Fruit fly (Drosophila melanogaster) whole organism, wandering third instar larva: ENCODE data around the gene CG31415.
A peak's percentile ranks its signal among the peaks of the same experiment; 100 is the strongest.

Source experiments
- Abd-B ChIP-seq: fragments of >200 bp; optimal IDR thresholded peaks from 2 replicates; lab custom pipeline; 2017; ENCODE audit warnings: missing biosample characterization, missing genetic modification characterization
- CG32264 ChIP-seq: fragments of 200-800 bp; sonication (Bioruptor generic); optimal IDR thresholded peaks from 2 replicates; lab custom pipeline; 2016; ENCODE audit warnings: missing biosample characterization, missing genetic modification characterization
- CG9705 ChIP-seq: fragments of 200-800 bp; sonication (Bioruptor generic); optimal IDR thresholded peaks from 2 replicates; lab custom pipeline; 2018; ENCODE audit warnings: missing biosample characterization, mild to moderate bottlenecking, missing genetic modification characterization
- CrebA ChIP-seq: fragments of 200-800 bp; sonication (Bioruptor generic); optimal IDR thresholded peaks from 2 replicates; lab custom pipeline; 2016; ENCODE audit warnings: missing biosample characterization, mild to moderate bottlenecking, missing genetic modification characterization, borderline replicate concordance
- Dfd ChIP-seq: fragments of >200 bp; optimal IDR thresholded peaks from 2 replicates; lab custom pipeline; 2017; ENCODE audit warnings: missing biosample characterization, missing genetic modification characterization
- Dif ChIP-seq: fragments of 200-275, 200-300 bp; sonication (Bioruptor generic); optimal IDR thresholded peaks from 2 replicates; lab custom pipeline; 2018; ENCODE audit warnings: missing biosample characterization, missing genetic modification characterization; ENCODE audit not compliant: partially characterized antibody
- GATAd ChIP-seq: sonication (Bioruptor generic); optimal IDR thresholded peaks from 2 replicates; lab custom pipeline; 2016; ENCODE audit warnings: missing biosample characterization, missing genetic modification characterization
- HLH106 ChIP-seq: fragments of 200-800 bp; optimal IDR thresholded peaks from 3 replicates; lab custom pipeline; 2019; ENCODE audit warnings: missing biosample characterization, mild to moderate bottlenecking, missing genetic modification characterization, moderate library complexity
- Hnf4 ChIP-seq: fragments of 200-800 bp; sonication (Bioruptor generic); optimal IDR thresholded peaks from 2 replicates; lab custom pipeline; 2016; ENCODE audit warnings: missing biosample characterization, mild to moderate bottlenecking, missing genetic modification characterization
- Hr78 ChIP-seq: fragments of >200 bp; optimal IDR thresholded peaks from 2 replicates; lab custom pipeline; 2017; ENCODE audit warnings: missing biosample characterization, missing genetic modification characterization
- Hr83 ChIP-seq: fragments of 200-300 bp; sonication (Bioruptor generic); optimal IDR thresholded peaks from 2 replicates; lab custom pipeline; 2016; ENCODE audit warnings: missing biosample characterization, mild to moderate bottlenecking, missing genetic modification characterization, moderate library complexity; ENCODE audit not compliant: poor library complexity, severe bottlenecking
- Jra ChIP-seq: sonication (Bioruptor generic); optimal IDR thresholded peaks from 2 replicates; lab custom pipeline; 2016; ENCODE audit warnings: missing biosample characterization, missing genetic modification characterization
- Mio ChIP-seq: sonication (Bioruptor generic); optimal IDR thresholded peaks from 2 replicates; lab custom pipeline; 2016; ENCODE audit warnings: missing biosample characterization, missing genetic modification characterization
- Myc ChIP-seq: fragments of >200 bp; optimal IDR thresholded peaks from 2 replicates; lab custom pipeline; 2017
- N ChIP-seq: fragments of >200 bp; optimal IDR thresholded peaks from 2 replicates; lab custom pipeline; 2018; ENCODE audit warnings: missing biosample characterization, missing external identifiers, missing genetic modification characterization
- OdsH ChIP-seq: fragments of 200-800 bp; sonication (Bioruptor generic); optimal IDR thresholded peaks from 2 replicates; lab custom pipeline; 2016; ENCODE audit warnings: missing biosample characterization, mild to moderate bottlenecking, missing genetic modification characterization
- Rel ChIP-seq, 2 experiments: fragments of 200-800 bp; sonication (Bioruptor generic) in 1 of 2; optimal IDR thresholded peaks; 2 replicates in 1 of 2; 3 replicates in 1 of 2; lab custom pipeline; 2016 to 2019; ENCODE audit warnings: mild to moderate bottlenecking in 2 of 2, missing biosample characterization in 2 of 2, missing genetic modification characterization in 2 of 2, moderate library complexity in 1 of 2
- Sp1 ChIP-seq: fragments of 200-800 bp; sonication (Bioruptor generic); optimal IDR thresholded peaks from 3 replicates; lab custom pipeline; 2019; ENCODE audit warnings: missing biosample characterization, mild to moderate bottlenecking, missing genetic modification characterization, moderate library complexity
- Vsx2 ChIP-seq: fragments of 200-300, 225-300 bp; sonication (Bioruptor generic); optimal IDR thresholded peaks from 2 replicates; lab custom pipeline; 2018; ENCODE audit warnings: missing biosample characterization, missing genetic modification characterization; ENCODE audit not compliant: partially characterized antibody
- br ChIP-seq: fragments of 200-800 bp; sonication (Bioruptor generic); optimal IDR thresholded peaks from 2 replicates; lab custom pipeline; 2016; ENCODE audit warnings: missing biosample characterization, missing genetic modification characterization
- brk ChIP-seq: fragments of 200-800 bp; sonication (Bioruptor generic); optimal IDR thresholded peaks from 2 replicates; lab custom pipeline; 2016; ENCODE audit warnings: missing biosample characterization, mild to moderate bottlenecking, missing genetic modification characterization
- dl ChIP-seq, 2 experiments: fragments of 175-275, 200-275 bp in 1 of 2; fragments of 200-275 bp in 1 of 2; sonication (Bioruptor generic); optimal IDR thresholded peaks; lab custom pipeline; 2018; ENCODE audit warnings: mild to moderate bottlenecking in 2 of 2, missing biosample characterization in 2 of 2, missing genetic modification characterization in 2 of 2, moderate library complexity in 2 of 2; ENCODE audit not compliant: partially characterized antibody in 2 of 2, insufficient read depth in 1 of 2
- dmrt93B ChIP-seq: fragments of 200-800 bp; sonication (Bioruptor generic); optimal IDR thresholded peaks from 2 replicates; lab custom pipeline; 2018; ENCODE audit warnings: missing biosample characterization, mild to moderate bottlenecking, missing genetic modification characterization
- dsf ChIP-seq: sonication (Bioruptor generic); optimal IDR thresholded peaks from 2 replicates; lab custom pipeline; 2016; ENCODE audit warnings: missing biosample characterization, missing genetic modification characterization, borderline replicate concordance
- ey ChIP-seq: fragments of 200-800 bp; sonication (Bioruptor generic); optimal IDR thresholded peaks from 2 replicates; lab custom pipeline; 2016; ENCODE audit warnings: missing biosample characterization, missing genetic modification characterization
- foxo ChIP-seq, 2 experiments: fragments of 200-800 bp; sonication (Bioruptor generic); optimal IDR thresholded peaks; 2 replicates in 1 of 2; 3 replicates in 1 of 2; lab custom pipeline; 2016 to 2017; ENCODE audit warnings: missing biosample characterization in 2 of 2, missing genetic modification characterization in 2 of 2
- fru ChIP-seq: fragments of 200-800 bp; sonication (Bioruptor generic); optimal IDR thresholded peaks from 3 replicates; lab custom pipeline; 2016; ENCODE audit warnings: missing biosample characterization, mild to moderate bottlenecking, missing genetic modification characterization
- h ChIP-seq: fragments of 200-800 bp; sonication (Bioruptor generic); optimal IDR thresholded peaks from 3 replicates; lab custom pipeline; 2016; ENCODE audit warnings: missing biosample characterization, mild to moderate bottlenecking, missing genetic modification characterization
- jim ChIP-seq: fragments of 175-275, 200-325 bp; sonication (Bioruptor generic); optimal IDR thresholded peaks from 2 replicates; lab custom pipeline; 2016; ENCODE audit warnings: missing biosample characterization, mild to moderate bottlenecking, missing genetic modification characterization
- lola ChIP-seq: fragments of >200 bp; optimal IDR thresholded peaks from 2 replicates; lab custom pipeline; 2017; ENCODE audit warnings: missing biosample characterization, missing genetic modification characterization
- pan ChIP-seq: fragments of >200 bp; optimal IDR thresholded peaks from 2 replicates; lab custom pipeline; 2017
- psq ChIP-seq: fragments of 200-800 bp; sonication (Bioruptor generic); optimal IDR thresholded peaks from 3 replicates; lab custom pipeline; 2017; ENCODE audit warnings: missing biosample characterization, mild to moderate bottlenecking, missing genetic modification characterization, moderate library complexity
- rgr ChIP-seq: fragments of 200-800 bp; sonication (Bioruptor generic); optimal IDR thresholded peaks from 3 replicates; lab custom pipeline; 2016; ENCODE audit warnings: missing biosample characterization, mild to moderate bottlenecking, missing genetic modification characterization
- sage ChIP-seq: fragments of 200-800 bp; sonication (Bioruptor generic); optimal IDR thresholded peaks from 2 replicates; lab custom pipeline; 2016; ENCODE audit warnings: missing biosample characterization, mild to moderate bottlenecking, missing genetic modification characterization
- sv ChIP-seq: fragments of 200-800 bp; sonication (Bioruptor generic); optimal IDR thresholded peaks from 3 replicates; lab custom pipeline; 2016; ENCODE audit warnings: missing biosample characterization, missing genetic modification characterization
- tai ChIP-seq: sonication (Bioruptor generic); optimal IDR thresholded peaks from 2 replicates; lab custom pipeline; 2016; ENCODE audit warnings: missing biosample characterization, missing genetic modification characterization
- usp ChIP-seq: fragments of >200 bp; optimal IDR thresholded peaks from 2 replicates; lab custom pipeline; 2017; ENCODE audit warnings: missing biosample characterization, missing genetic modification characterization
- woc ChIP-seq: sonication (Bioruptor generic); optimal IDR thresholded peaks from 2 replicates; lab custom pipeline; 2016; ENCODE audit warnings: missing biosample characterization, mild to moderate bottlenecking, missing genetic modification characterization

The CG31415 gene

dm6 chr3R:9767620-9768592 lies 24.6 kb downstream of the CG31415 start, which contains the start of gene Naa80:
Gene Naa80 (plus strand): TSS chr3R:9767834.
- TF ChIP-seq psq (GFP tag; lab: Kevin White, UChicago) (peak; percentile 50), fru (GFP tag; lab: Kevin White, UChicago) (peak; percentile 70), pan (no peak), Dfd (no peak), Dif (GFP tag; lab: Kevin White, UChicago) (peak; percentile 42), N (GFP tag; lab: Kevin White, UChicago) (no peak), brk (GFP tag; lab: Kevin White, UChicago) (no peak), dmrt93B (GFP tag; lab: Kevin White, UChicago) (no peak), Myc (lab: Kevin White, UChicago) (peak; percentile 3), CG9705 (GFP tag; lab: Kevin White, UChicago) (peak; percentile 62), lola (GFP tag; lab: Kevin White, UChicago) (no peak), Jra (GFP tag; lab: Kevin White, UChicago) (peak; percentile 80), Hr78 (GFP tag; lab: Kevin White, UChicago) (no peak), woc (GFP tag; lab: Kevin White, UChicago) (peak; percentile 60), Mio (GFP tag; lab: Kevin White, UChicago) (peak; percentile 31), OdsH (GFP tag; lab: Kevin White, UChicago) (peak; percentile 71), rgr (GFP tag; lab: Kevin White, UChicago) (peak; percentile 88), Abd-B (GFP tag; lab: Kevin White, UChicago) (no peak), Vsx2 (no peak), CG32264 (GFP tag; lab: Kevin White, UChicago) (peak; percentile 22), Hnf4 (GFP tag; lab: Kevin White, UChicago) (peak; percentile 88), tai (no peak), Hr83 (GFP tag; lab: Kevin White, UChicago) (peak; percentile 93), dl (GFP tag; optimal IDR thresholded peaks at IDR 0.05; lab: Kevin White, UChicago; ENCODE audit: insufficient read depth in 1 of 2, partially characterized antibody in 2 of 2) (peak in 1 of 2 experiments; percentile 22), dsf (GFP tag; lab: Kevin White, UChicago) (peak; percentile 48), Sp1 (GFP tag; lab: Kevin White, UChicago) (peak; percentile 50), ey (GFP tag; lab: Kevin White, UChicago) (peak; percentile 70), Rel (GFP tag; optimal IDR thresholded peaks at IDR 0.05; lab: Kevin White, UChicago) (no peak), Rel (tag; optimal IDR thresholded peaks at IDR 0.05; lab: Kevin White, UChicago) (peak; percentile 77), CrebA (GFP tag; lab: Kevin White, UChicago) (no peak), sv (GFP tag; lab: Kevin White, UChicago) (peak; percentile 32), br (GFP tag; lab: Kevin White, UChicago) (peak; percentile 80), HLH106 (tag; lab: Kevin White, UChicago) (peak; percentile 54), sage (GFP tag; lab: Kevin White, UChicago) (no peak), h (GFP tag; lab: Kevin White, UChicago) (peak; percentile 84), foxo (GFP tag; optimal IDR thresholded peaks at IDR 0.05; lab: Kevin White, UChicago) (peak in 1 of 2 experiments; percentile 84), GATAd (GFP tag; lab: Kevin White, UChicago) (no peak), usp (GFP tag; lab: Kevin White, UChicago) (no peak), jim (peak; percentile 30)

- TF ChIP-seq sv (GFP tag; lab: Kevin White, UChicago) (no peak), Hr83 (GFP tag; lab: Kevin White, UChicago) (no peak), Rel (GFP tag; optimal IDR thresholded peaks at IDR 0.05; lab: Kevin White, UChicago) (no peak), Rel (tag; optimal IDR thresholded peaks at IDR 0.05; lab: Kevin White, UChicago) (no peak), CG9705 (GFP tag; lab: Kevin White, UChicago) (no peak), fru (GFP tag; lab: Kevin White, UChicago) (no peak), Abd-B (GFP tag; lab: Kevin White, UChicago) (no peak), Jra (GFP tag; lab: Kevin White, UChicago) (no peak), Myc (lab: Kevin White, UChicago) (no peak), Dif (GFP tag; lab: Kevin White, UChicago) (no peak), Mio (GFP tag; lab: Kevin White, UChicago) (no peak), br (GFP tag; lab: Kevin White, UChicago) (no peak), dsf (GFP tag; lab: Kevin White, UChicago) (no peak), woc (GFP tag; lab: Kevin White, UChicago) (no peak), HLH106 (tag; lab: Kevin White, UChicago) (no peak), dmrt93B (GFP tag; lab: Kevin White, UChicago) (no peak)
Observed at dm6 chr3R:9768884-9769283, 25.6 kb downstream of the CG31415 start, which contains the start of gene MED6. Gene MED6 (minus strand): TSS chr3R:9768984.
